Fruit fly (Drosophila melanogaster): ENCODE results near the gene CG42450.

Gene CG42450

dm6 chrX:18849022-18849368, 35.9 kb downstream of the CG42450 start (continued):
- TF ChIP-seq CG10321 (GFP tag; IDR thresholded peaks at IDR 0.05), result no peak
- peak; percentile 18; the same call in 1 of the 2 replicates for TF ChIP-seq bbx (GFP tag; IDR thresholded peaks at IDR 0.05; ENCODE audit: partially characterized antibody)
- no peak for TF ChIP-seq pan (optimal IDR thresholded peaks at IDR 0.05)
- no peak for TF ChIP-seq pan (GFP tag; optimal IDR thresholded peaks at IDR 0.05 in 1 of 2, IDR thresholded peaks at IDR 0.05 in 1 of 2)
- no peak for TF ChIP-seq CG30403 (GFP tag; optimal IDR thresholded peaks at IDR 0.05)
- TF ChIP-seq CG16863 (GFP tag; optimal IDR thresholded peaks at IDR 0.05), result no peak
- TF ChIP-seq Hr51 (GFP tag; optimal IDR thresholded peaks at IDR 0.05), result no peak
- peak; percentile 7 for TF ChIP-seq grn (GFP tag; optimal IDR thresholded peaks at IDR 0.05)
- no peak for TF ChIP-seq nau (GFP tag; optimal IDR thresholded peaks at IDR 0.05)
- TF ChIP-seq CG15011 (GFP tag; optimal IDR thresholded peaks at IDR 0.05), result no peak
- peak; percentile 83 for TF ChIP-seq abd-A (tag; optimal IDR thresholded peaks at IDR 0.05)
- no peak for TF ChIP-seq lola (GFP tag; optimal IDR thresholded peaks at IDR 0.05)
- TF ChIP-seq CG17568 (GFP tag; optimal IDR thresholded peaks at IDR 0.05), result no peak
- no peak for TF ChIP-seq nom (GFP tag; optimal IDR thresholded peaks at IDR 0.05)
- peak; percentile 50 for TF ChIP-seq exex (tag; optimal IDR thresholded peaks at IDR 0.05)
- no peak for TF ChIP-seq CG7987 (GFP tag; optimal IDR thresholded peaks at IDR 0.05)
- TF ChIP-seq zf30C (GFP tag; optimal IDR thresholded peaks at IDR 0.05), result no peak
- peak; percentile 26; the same call in 1 of the 2 replicates for TF ChIP-seq Bgb (GFP tag; IDR thresholded peaks at IDR 0.05; ENCODE audit: partially characterized antibody)
- no peak for TF ChIP-seq otp (GFP tag; IDR thresholded peaks at IDR 0.05)
- TF ChIP-seq Asciz (GFP tag; optimal IDR thresholded peaks at IDR 0.05), result no peak

dm6 chrX:18857356-18857807, 44.3 kb downstream of the CG42450 start, which contains the start of gene CG7322:
Gene CG7322, minus strand, starts transcription at chrX:18857757.
- TF ChIP-seq CG34376 (GFP tag; optimal IDR thresholded peaks at IDR 0.05) (peak; percentile 96), ab (GFP tag; optimal IDR thresholded peaks at IDR 0.05) (no peak), Gsc (GFP tag; IDR thresholded peaks at IDR 0.05) (no peak), mld (GFP tag; IDR thresholded peaks at IDR 0.05; ENCODE audit: partially characterized antibody) (no peak), CG8765 (GFP tag; IDR thresholded peaks at IDR 0.05) (no peak), Nf-YC (tag; optimal IDR thresholded peaks at IDR 0.05) (peak; percentile 82), klu (GFP tag; IDR thresholded peaks at IDR 0.05) (no peak), HLH54F (GFP tag; optimal IDR thresholded peaks at IDR 0.05) (no peak), CG11695 (GFP tag; IDR thresholded peaks at IDR 0.05) (no peak), zen2 (GFP tag; IDR thresholded peaks at IDR 0.05; ENCODE audit: partially characterized antibody) (no peak), kni (GFP tag; optimal IDR thresholded peaks at IDR 0.05) (no peak), B-H2 (GFP tag; optimal IDR thresholded peaks at IDR 0.05) (peak; percentile 8), Six4 (GFP tag; optimal IDR thresholded peaks at IDR 0.05) (no peak), CG7357 (GFP tag; IDR thresholded peaks at IDR 0.05) (no peak), CG11560 (tag; IDR thresholded peaks at IDR 0.05) (no peak), CG12155 (GFP tag; optimal IDR thresholded peaks at IDR 0.05) (no peak), crp (GFP tag; optimal IDR thresholded peaks at IDR 0.05) (no peak), CG15696 (tag; optimal IDR thresholded peaks at IDR 0.05) (no peak), Pdp1 (GFP tag; optimal IDR thresholded peaks at IDR 0.05) (peak in 1 of 2 experiments; percentile 3), sug (tag; optimal IDR thresholded peaks at IDR 0.05) (peak; percentile 98), bsh (GFP tag; optimal IDR thresholded peaks at IDR 0.05) (no peak), CG10543 (GFP tag; optimal IDR thresholded peaks at IDR 0.05) (peak; percentile 15), CG7556 (GFP tag; optimal IDR thresholded peaks at IDR 0.05) (no peak), CG10147 (GFP tag; optimal IDR thresholded peaks at IDR 0.05) (no peak), Dp (GFP tag; optimal IDR thresholded peaks at IDR 0.05) (no peak), Bdp1 (GFP tag; optimal IDR thresholded peaks at IDR 0.05) (no peak), CG5180 (GFP tag; optimal IDR thresholded peaks at IDR 0.05) (no peak), ftz-f1 (GFP tag; optimal IDR thresholded peaks at IDR 0.05) (peak; percentile 85), Sry-δ (GFP tag; optimal IDR thresholded peaks at IDR 0.05) (no peak), Dip2 (GFP tag; IDR thresholded peaks at IDR 0.05) (no peak)
